Worm (Caenorhabditis elegans) whole organism, L1 larva: Measurements from ENCODE around the gene nhx-3.

Source experiments
- aha-1 ChIP-seq: fragments of 150-350 bp; optimal IDR thresholded peaks from 2 replicates; lab custom pipeline; 2014; ENCODE audit warnings: missing biosample characterization, missing genetic modification characterization
- ceh-8 ChIP-seq: fragments of 200-800 bp; sonication (Bioruptor generic); optimal IDR thresholded peaks from 2 replicates; lab custom pipeline; 2018; ENCODE audit warnings: mild to moderate bottlenecking, missing genetic modification characterization, moderate library complexity, missing compliant biosample characterization
- fkh-10 ChIP-seq: sonication (generic microtip); optimal IDR thresholded peaks from 2 replicates; lab custom pipeline; 2017; ENCODE audit warnings: missing biosample characterization, missing genetic modification reagents, missing genetic modification characterization
- lin-13 ChIP-seq: fragments of 150-350 bp; optimal IDR thresholded peaks from 2 replicates; lab custom pipeline; 2014; ENCODE audit warnings: missing biosample characterization, missing genetic modification reagents, missing genetic modification characterization
- lin-39 ChIP-seq: fragments of 150-350 bp; optimal IDR thresholded peaks from 2 replicates; lab custom pipeline; 2014; ENCODE audit warnings: missing biosample characterization, missing genetic modification reagents, missing genetic modification characterization
- lsy-2 ChIP-seq, 2 experiments: fragments of 150-350 bp; optimal IDR thresholded peaks; 2 replicates each; lab custom pipeline; 2014; ENCODE audit warnings: missing biosample characterization in 2 of 2, missing genetic modification characterization in 2 of 2
- nhr-11 ChIP-seq: fragments of 150-350 bp; optimal IDR thresholded peaks from 2 replicates; lab custom pipeline; 2014; ENCODE audit warnings: missing biosample characterization, missing genetic modification characterization
- nhr-12 ChIP-seq: sonication (generic microtip); optimal IDR thresholded peaks from 2 replicates; lab custom pipeline; 2017; ENCODE audit warnings: missing biosample characterization, missing genetic modification characterization
- nhr-76 ChIP-seq: sonication (generic microtip); optimal IDR thresholded peaks from 2 replicates; lab custom pipeline; 2017; ENCODE audit warnings: missing biosample characterization, missing genetic modification characterization
- nhr-90 ChIP-seq: sonication (generic microtip); optimal IDR thresholded peaks from 2 replicates; lab custom pipeline; 2016; ENCODE audit warnings: mild to moderate bottlenecking, missing genetic modification characterization, missing compliant biosample characterization; ENCODE audit not compliant: poor library complexity
- skn-1 ChIP-seq: fragments of 150-350 bp; optimal IDR thresholded peaks from 2 replicates; lab custom pipeline; 2014; ENCODE audit warnings: missing biosample characterization, missing genetic modification characterization

DNA sequence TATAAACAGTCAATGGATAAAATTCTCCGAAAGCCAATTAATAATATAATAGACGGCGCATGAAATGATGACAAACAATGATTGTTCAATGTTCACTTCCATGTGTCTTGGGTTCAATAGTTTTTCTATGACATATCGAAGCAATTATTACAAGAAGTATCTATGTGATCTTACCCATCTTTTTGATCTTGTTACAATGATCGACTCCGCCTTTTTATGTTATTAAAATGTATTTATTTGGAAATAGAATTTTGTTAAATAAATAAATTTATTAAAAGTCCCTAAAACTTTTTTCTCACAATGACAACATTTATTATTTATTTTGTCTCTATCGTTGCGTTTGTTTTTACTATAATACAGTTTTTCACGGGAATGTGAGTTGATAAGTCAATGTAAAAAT, 15.5 kb downstream of the nhx-3 start, which contains the start of gene swt-2:
- TF ChIP-seq nhr-90 (tag; lab: Kevin White, UChicago) = no peak
- no peak for TF ChIP-seq fkh-10 (GFP tag; lab: Kevin White, UChicago)
- TF ChIP-seq aha-1 (tag; lab: Kevin White, UChicago) = no peak
- TF ChIP-seq skn-1 (tag; lab: Kevin White, UChicago) = no peak
- no peak for TF ChIP-seq nhr-76 (tag; lab: Kevin White, UChicago)
- TF ChIP-seq lin-13 (GFP tag; lab: Kevin White, UChicago) = no peak
- no peak for TF ChIP-seq nhr-12 (tag; lab: Kevin White, UChicago)
- no peak for TF ChIP-seq lin-39 (tag; lab: Kevin White, UChicago)
- no peak for TF ChIP-seq lsy-2 (tag; optimal IDR thresholded peaks at IDR 0.05; lab: Kevin White, UChicago)
- TF ChIP-seq ceh-8 (GFP tag; lab: Kevin White, UChicago) = no peak
- no peak for TF ChIP-seq nhr-11 (tag; lab: Kevin White, UChicago)
